Fruit fly (Drosophila melanogaster): ENCODE measurements around the gene CG5194.

CG5194 gene

DNA sequence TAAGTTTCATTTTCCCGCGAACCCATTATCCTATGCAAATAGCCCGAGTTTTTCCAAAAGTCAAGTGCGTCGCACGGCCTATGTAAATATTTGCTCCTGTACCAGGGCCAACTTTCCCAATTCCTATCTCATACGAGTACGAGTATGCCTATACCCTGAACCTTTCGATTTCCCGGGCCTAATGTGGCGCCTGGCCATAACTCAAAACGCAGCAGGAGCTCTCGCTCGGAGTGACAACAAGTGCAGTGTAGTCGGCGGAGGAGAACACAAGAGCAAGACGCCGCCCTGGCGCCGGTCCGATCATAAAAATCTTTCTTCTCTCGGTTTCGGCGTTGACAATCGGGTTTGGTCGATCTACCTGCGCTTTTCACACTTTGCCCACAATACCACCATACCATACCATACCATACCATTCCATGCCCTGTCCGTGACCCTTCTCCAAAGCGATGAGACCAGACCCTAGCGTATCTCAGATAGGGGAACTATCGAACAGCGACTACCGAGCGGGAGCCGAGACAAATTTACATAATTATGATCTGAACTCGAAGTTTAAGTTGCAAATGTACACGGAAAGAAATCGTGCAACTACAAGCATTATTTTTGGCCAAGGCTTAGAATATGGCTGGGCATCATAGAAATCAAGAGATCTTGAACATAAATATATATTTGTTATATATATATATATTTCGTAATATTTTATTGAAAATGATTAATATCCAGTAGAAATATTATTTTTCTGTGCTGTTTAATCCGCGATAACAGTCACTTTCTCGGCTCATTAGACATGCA is 32.8 kb upstream of the CG5194 start (continued):
- peak; percentile 38 for TF ChIP-seq grau (tag; optimal IDR thresholded peaks at IDR 0.05)
- no peak for TF ChIP-seq D19B (GFP tag; optimal IDR thresholded peaks at IDR 0.05)
- no peak for TF ChIP-seq CG11085 (GFP tag; IDR thresholded peaks at IDR 0.05)
- TF ChIP-seq CG8281 (tag; optimal IDR thresholded peaks at IDR 0.05), result no peak
- TF ChIP-seq CG17385 (GFP tag; optimal IDR thresholded peaks at IDR 0.05), result peak; percentile 35
- 0 out of 2 replicates have a peak, but pooled peaks have one; percentile 11 for TF ChIP-seq dati (GFP tag; IDR thresholded peaks at IDR 0.05)
- TF ChIP-seq br (optimal IDR thresholded peaks at IDR 0.05), result no peak
- TF ChIP-seq CG1529 (GFP tag; optimal IDR thresholded peaks at IDR 0.05), result peak; percentile 15
- TF ChIP-seq CG8478 (optimal IDR thresholded peaks at IDR 0.05), result no peak
- TF ChIP-seq tna (GFP tag; IDR thresholded peaks at IDR 0.05; ENCODE audit: partially characterized antibody), result no peak
- TF ChIP-seq CG7786 (GFP tag; optimal IDR thresholded peaks at IDR 0.05), result no peak
- TF ChIP-seq CG12659 (GFP tag; optimal IDR thresholded peaks at IDR 0.05), result no peak
- TF ChIP-seq ttk (GFP tag; IDR thresholded peaks at IDR 0.05), result 0 out of 2 replicates have a peak, but pooled peaks have one; percentile 15
- no peak for TF ChIP-seq pnt (GFP tag; optimal IDR thresholded peaks at IDR 0.05)
- no peak for TF ChIP-seq dysf (GFP tag; IDR thresholded peaks at IDR 0.05)
- TF ChIP-seq Sin3A (optimal IDR thresholded peaks at IDR 0.05), result no peak
- TF ChIP-seq CHES-1-like (GFP tag; optimal IDR thresholded peaks at IDR 0.05), result no peak
- TF ChIP-seq CG12391 (tag; optimal IDR thresholded peaks at IDR 0.05), result peak; percentile 55
- no peak for TF ChIP-seq H2.0 (GFP tag; IDR thresholded peaks at IDR 0.05)
- peak; percentile 25 for TF ChIP-seq fd64A (GFP tag; optimal IDR thresholded peaks at IDR 0.05)
- no peak for TF ChIP-seq Trl (optimal IDR thresholded peaks at IDR 0.05)
- TF ChIP-seq Trl (GFP tag; optimal IDR thresholded peaks at IDR 0.05), result no peak
- no peak for TF ChIP-seq chn (GFP tag; optimal IDR thresholded peaks at IDR 0.05)
- no peak for TF ChIP-seq Atf6 (GFP tag; IDR thresholded peaks at IDR 0.05)
- no peak for TF ChIP-seq sug (tag; optimal IDR thresholded peaks at IDR 0.05)
- no peak for TF ChIP-seq CG17186 (GFP tag; optimal IDR thresholded peaks at IDR 0.05)
- peak; percentile 23 for TF ChIP-seq ATbp (GFP tag; optimal IDR thresholded peaks at IDR 0.05)
- peak; percentile 29 for TF ChIP-seq CG2875 (GFP tag; optimal IDR thresholded peaks at IDR 0.05)
- TF ChIP-seq sisA (GFP tag; IDR thresholded peaks at IDR 0.05), result peak; percentile 34; the same call in 1 of the 2 replicates
- no peak for TF ChIP-seq CG4820 (GFP tag; optimal IDR thresholded peaks at IDR 0.05)
- no peak for TF ChIP-seq ems (GFP tag; optimal IDR thresholded peaks at IDR 0.05)
- TF ChIP-seq ken (GFP tag; IDR thresholded peaks at IDR 0.05), result 0 out of 3 replicates have a peak, but pooled peaks have one; percentile 38
- no peak for TF ChIP-seq dan (GFP tag; IDR thresholded peaks at IDR 0.05)
- no peak for TF ChIP-seq pan (optimal IDR thresholded peaks at IDR 0.05)
- no peak for TF ChIP-seq pan (GFP tag; optimal IDR thresholded peaks at IDR 0.05 in 1 of 2, IDR thresholded peaks at IDR 0.05 in 1 of 2)
- TF ChIP-seq sens-2 (GFP tag; IDR thresholded peaks at IDR 0.05), result no peak
- TF ChIP-seq CG3281 (GFP tag; optimal IDR thresholded peaks at IDR 0.05), result no peak
- no peak for TF ChIP-seq CG7372 (GFP tag; IDR thresholded peaks at IDR 0.05)
- no peak for TF ChIP-seq Opbp (GFP tag; IDR thresholded peaks at IDR 0.05; ENCODE audit: partially characterized antibody)
- no peak for TF ChIP-seq CG6175 (GFP tag; IDR thresholded peaks at IDR 0.05)
- no peak for TF ChIP-seq CG14014 (GFP tag; IDR thresholded peaks at IDR 0.05)
- TF ChIP-seq CG31441 (GFP tag; IDR thresholded peaks at IDR 0.05), result peak; percentile 70
- TF ChIP-seq CG5245 (GFP tag; optimal IDR thresholded peaks at IDR 0.05), result no peak
- TF ChIP-seq sc (optimal IDR thresholded peaks at IDR 0.05), result no peak
- peak; percentile 49 for TF ChIP-seq sc (GFP tag; optimal IDR thresholded peaks at IDR 0.05)
- TF ChIP-seq Dfd (GFP tag; optimal IDR thresholded peaks at IDR 0.05), result no peak
- no peak for TF ChIP-seq Nf-YA (GFP tag; IDR thresholded peaks at IDR 0.05)
- TF ChIP-seq MTF-1 (GFP tag; optimal IDR thresholded peaks at IDR 0.05; ENCODE audit: borderline replicate concordance), result no peak
- peak; percentile 6 for TF ChIP-seq CG15269 (tag; optimal IDR thresholded peaks at IDR 0.05)
- TF ChIP-seq rib (GFP tag; IDR thresholded peaks at IDR 0.05), result no peak
- TF ChIP-seq CrebB (tag; optimal IDR thresholded peaks at IDR 0.05), result no peak
- TF ChIP-seq Asciz (GFP tag; optimal IDR thresholded peaks at IDR 0.05), result peak; percentile 52
- TF ChIP-seq sens (GFP tag), result peak; percentile 74

Measured in whole organism, embryonic.